Worm (Caenorhabditis elegans): ENCODE results near the gene srx-80.
A peak's percentile ranks its signal among the peaks of the same experiment; 100 is the strongest.

Gene srx-80

DNA sequence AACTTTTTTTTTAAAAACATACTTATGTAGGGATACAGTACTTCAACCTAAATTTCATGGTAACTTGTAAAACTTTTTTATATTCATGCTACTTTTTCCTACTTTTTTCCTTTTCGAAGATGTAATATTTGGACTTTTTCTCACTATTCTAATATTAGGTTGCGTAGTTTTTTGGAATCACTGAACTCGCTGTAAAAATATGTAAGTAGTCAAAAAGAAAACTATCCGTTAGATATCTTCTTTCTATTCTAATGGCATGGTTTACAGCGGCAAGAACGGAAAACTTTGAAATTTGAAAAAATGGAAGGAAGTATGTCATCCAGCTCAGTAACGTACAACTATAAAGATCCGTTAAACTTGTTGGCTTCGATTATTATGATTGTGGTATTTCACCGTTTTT lies 4.1 kb upstream of the srx-80 start, which contains the start of gene srx-82:
TSS of gene srx-82 (plus strand) at position 301 of the 400 bp plus-strand sequence.
- TF ChIP-seq mdt-29 (GFP tag; IDR thresholded peaks at IDR 0.05): no peak
- TF ChIP-seq nhr-111 (GFP tag; optimal IDR thresholded peaks at IDR 0.05): no peak
- TF ChIP-seq nhr-48 (tag; optimal IDR thresholded peaks at IDR 0.05): no peak
- no peak for TF ChIP-seq duxl-1 (tag; optimal IDR thresholded peaks at IDR 0.05; ENCODE audit: poor library complexity)
- TF ChIP-seq lin-39 (tag; optimal IDR thresholded peaks at IDR 0.05): no peak
- no peak for TF ChIP-seq rbr-2 (tag; optimal IDR thresholded peaks at IDR 0.05)
- no peak for TF ChIP-seq ceh-44 (GFP tag; IDR thresholded peaks at IDR 0.05)
- no peak for TF ChIP-seq daf-16 (GFP tag; optimal IDR thresholded peaks at IDR 0.05)
- TF ChIP-seq daf-16 (tag; optimal IDR thresholded peaks at IDR 0.05): no peak
- no peak for TF ChIP-seq nhr-11 (tag; optimal IDR thresholded peaks at IDR 0.05)
- no peak for TF ChIP-seq spr-3 (GFP tag; optimal IDR thresholded peaks at IDR 0.05)
- no peak for TF ChIP-seq zag-1 (tag; optimal IDR thresholded peaks at IDR 0.05)
- no peak for TF ChIP-seq snpc-1.2 (GFP tag; IDR thresholded peaks at IDR 0.05)
- TF ChIP-seq nhr-6 (tag; optimal IDR thresholded peaks at IDR 0.05): no peak
- TF ChIP-seq saeg-2 (GFP tag; IDR thresholded peaks at IDR 0.05): no peak
- no peak for TF ChIP-seq ZK546.5 (tag; optimal IDR thresholded peaks at IDR 0.05)
- no peak for TF ChIP-seq madf-5 (GFP tag; IDR thresholded peaks at IDR 0.05)
- no peak for TF ChIP-seq mxl-2 (GFP tag; conservative IDR thresholded peaks at IDR 0.05)

DNA sequence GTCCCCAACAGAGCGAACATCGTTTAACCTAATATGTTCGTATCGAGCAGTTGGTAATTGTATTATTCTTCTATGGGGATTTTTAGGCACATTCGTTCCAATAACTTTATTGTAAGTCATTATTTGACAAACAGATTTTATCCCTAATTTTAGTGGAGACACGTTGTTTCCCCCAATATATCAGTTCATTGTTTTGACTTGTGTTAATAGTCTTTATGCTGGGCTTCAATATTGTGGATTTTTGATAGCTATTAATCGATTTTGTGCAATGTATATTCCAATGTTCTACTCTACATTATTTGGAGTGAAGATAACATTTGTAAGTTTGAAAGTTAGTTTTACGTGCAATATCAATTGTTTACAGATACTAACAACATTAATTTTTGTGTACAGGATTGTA lies 361 bp downstream of the srx-80 start:
- TF ChIP-seq mxl-2 (GFP tag; conservative IDR thresholded peaks at IDR 0.05): no peak
- no peak for TF ChIP-seq ceh-28 (tag; optimal IDR thresholded peaks at IDR 0.05)
- TF ChIP-seq unc-62 (GFP tag; optimal IDR thresholded peaks at IDR 0.05 in 1 of 2): peak in 1 of 2 experiments; percentile 94
- no peak for TF ChIP-seq unc-62 (tag; optimal IDR thresholded peaks at IDR 0.05)

DNA sequence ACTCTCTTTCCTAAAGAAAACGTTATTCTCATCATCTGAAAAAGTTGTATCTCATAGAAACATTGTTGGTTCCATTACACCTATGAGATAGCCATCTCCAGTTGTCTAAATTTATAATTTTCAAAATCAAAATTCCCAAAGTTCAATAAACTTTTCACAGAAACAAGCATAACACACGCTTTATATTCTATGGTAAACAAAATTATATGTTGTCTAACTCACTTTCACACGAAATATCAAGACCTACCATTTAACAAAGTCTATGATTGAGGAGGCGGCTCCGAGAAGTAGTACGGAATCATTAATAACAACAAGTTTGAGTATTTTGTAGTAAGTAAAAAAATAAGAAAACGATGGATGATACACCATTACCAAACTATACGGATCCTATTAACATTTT lies 5.3 kb downstream of the srx-80 start, which contains the start of gene srx-84:
TSS of gene srx-84 (plus strand) at position 301 of the 400 bp plus-strand sequence.
- TF ChIP-seq zip-11 (GFP tag; IDR thresholded peaks at IDR 0.05) (no peak), egl-43 (GFP tag; IDR thresholded peaks at IDR 0.05) (no peak), nhr-77 (tag; optimal IDR thresholded peaks at IDR 0.05) (no peak), hif-1 (tag; optimal IDR thresholded peaks at IDR 0.05) (no peak), nhr-42 (GFP tag; IDR thresholded peaks at IDR 0.05) (no peak), lsy-2 (tag; optimal IDR thresholded peaks at IDR 0.05) (no peak), ztf-7 (tag; optimal IDR thresholded peaks at IDR 0.05) (no peak)

DNA sequence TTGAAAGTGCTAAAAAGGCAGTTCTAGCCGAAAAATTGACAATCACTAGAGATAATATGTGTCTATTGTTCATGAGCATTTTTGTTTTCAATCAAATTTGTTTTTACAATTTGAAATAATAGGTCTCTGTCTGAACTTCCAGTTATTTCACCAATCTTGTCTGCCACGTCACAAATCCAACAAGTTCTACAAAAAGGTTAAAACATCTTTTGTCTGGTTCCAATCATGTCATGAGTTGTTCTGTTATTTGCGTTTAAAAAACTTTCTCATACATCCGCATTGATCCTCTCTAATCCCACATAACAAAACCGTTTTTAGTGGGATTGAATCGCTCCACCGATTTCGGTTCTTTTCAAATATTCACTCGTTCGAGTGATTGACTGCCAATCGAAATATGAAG lies 7.3 kb downstream of the srx-80 start, which contains the start of gene F35B12.9:
TSS of gene F35B12.9 (plus strand) at position 372 of the 400 bp plus-strand sequence.
- TF ChIP-seq unc-62 (GFP tag; optimal IDR thresholded peaks at IDR 0.05 in 1 of 2) (peak in 1 of 2 experiments; percentile 18), unc-62 (tag; optimal IDR thresholded peaks at IDR 0.05) (no peak), lsy-2 (tag; optimal IDR thresholded peaks at IDR 0.05) (no peak), nhr-6 (tag; optimal IDR thresholded peaks at IDR 0.05) (no peak), lin-39 (tag; optimal IDR thresholded peaks at IDR 0.05) (no peak), duxl-1 (tag; optimal IDR thresholded peaks at IDR 0.05; ENCODE audit: poor library complexity) (no peak), snpc-1.2 (GFP tag; IDR thresholded peaks at IDR 0.05) (no peak), zip-2 (tag; optimal IDR thresholded peaks at IDR 0.05) (no peak), cey-2 (tag; optimal IDR thresholded peaks at IDR 0.05; ENCODE audit: borderline replicate concordance, insufficient read depth) (no peak), nhr-28 (tag; optimal IDR thresholded peaks at IDR 0.05) (no peak), nhr-76 (tag; optimal IDR thresholded peaks at IDR 0.05) (no peak), fkh-10 (GFP tag; optimal IDR thresholded peaks at IDR 0.05) (no peak), aha-1 (tag) (peak; percentile 94), attf-4 (tag; optimal IDR thresholded peaks at IDR 0.05) (no peak), D1046.2 (GFP tag; IDR thresholded peaks at IDR 0.05) (no peak), pha-4 (GFP tag; IDR thresholded peaks at IDR 0.05) (no peak), pha-4 (tag; optimal IDR thresholded peaks at IDR 0.05) (no peak), nhr-25 (tag; optimal IDR thresholded peaks at IDR 0.05; ENCODE audit: borderline replicate concordance, insufficient read depth) (no peak), ceh-62 (tag; optimal IDR thresholded peaks at IDR 0.05) (no peak)
